Worm (Caenorhabditis elegans) whole organism, mixed stage, embryonic: ENCODE data around the gene fbxb-18.

Source experiments
- elt-3 ChIP-seq: fragments of 150-350 bp; optimal IDR thresholded peaks from 2 replicates; lab custom pipeline; 2014; ENCODE audit warnings: missing biosample characterization, missing genetic modification characterization
- nhr-12 ChIP-seq: fragments of 150-350 bp; optimal IDR thresholded peaks from 2 replicates; lab custom pipeline; 2014; ENCODE audit warnings: missing biosample characterization, missing genetic modification characterization
- pha-4 ChIP-seq: fragments of 150-350 bp; optimal IDR thresholded peaks from 2 replicates; lab custom pipeline; 2018; ENCODE audit warnings: missing biosample characterization, missing genetic modification reagents, missing genetic modification characterization
- unc-62 ChIP-seq: fragments of 150-350 bp; optimal IDR thresholded peaks from 2 replicates; lab custom pipeline; 2014; ENCODE audit warnings: missing biosample characterization, missing genetic modification reagents, missing genetic modification characterization
- ztf-11 ChIP-seq: fragments of 150-350 bp; optimal IDR thresholded peaks from 2 replicates; lab custom pipeline; 2014; ENCODE audit warnings: missing biosample characterization, missing genetic modification characterization

- TF ChIP-seq pha-4 (tag; lab: Kevin White, UChicago) (no peak), unc-62 (GFP tag; lab: Kevin White, UChicago) (no peak), ztf-11 (tag; lab: Kevin White, UChicago) (no peak), nhr-12 (tag; lab: Kevin White, UChicago) (no peak), elt-3 (no peak)
Measured at ce11 chrII:1670260-1670879, 18.3 kb downstream of the fbxb-18 start, which contains the start of gene nhx-6.
